Worm (Caenorhabditis elegans) whole organism, mixed stage, embryonic: ENCODE results near the gene T15B12.2.

ENCODE experiments used
- M03D4.4 ChIP-seq: sonication (generic microtip); optimal IDR thresholded peaks from 2 replicates; lab custom pipeline; 2017; ENCODE audit warnings: mild to moderate bottlenecking, missing genetic modification characterization, missing compliant biosample characterization
- bed-3 ChIP-seq: fragments of 200-800 bp; sonication (Bioruptor generic); optimal IDR thresholded peaks from 3 replicates; lab custom pipeline; 2018; ENCODE audit warnings: mild to moderate bottlenecking, missing genetic modification characterization, moderate library complexity, missing compliant biosample characterization
- blmp-1 ChIP-seq: fragments of 150-350 bp; optimal IDR thresholded peaks from 2 replicates; lab custom pipeline; 2014; ENCODE audit warnings: missing biosample characterization, missing genetic modification characterization
- ceh-39 ChIP-seq: fragments of 150-350 bp; optimal IDR thresholded peaks from 2 replicates; lab custom pipeline; 2014; ENCODE audit warnings: missing biosample characterization, missing genetic modification characterization
- ceh-43 ChIP-seq: fragments of 200-800 bp; sonication (Bioruptor generic); optimal IDR thresholded peaks from 2 replicates; lab custom pipeline; 2018; ENCODE audit warnings: mild to moderate bottlenecking, missing genetic modification characterization, moderate library complexity, missing compliant biosample characterization
- ceh-83 ChIP-seq: fragments of 200-800 bp; sonication (Bioruptor generic); optimal IDR thresholded peaks from 2 replicates; lab custom pipeline; 2018; ENCODE audit warnings: mild to moderate bottlenecking, missing genetic modification characterization, missing compliant biosample characterization
- ces-1 ChIP-seq: fragments of 150-350 bp; optimal IDR thresholded peaks from 2 replicates; lab custom pipeline; 2014; ENCODE audit warnings: missing biosample characterization, missing genetic modification reagents, missing genetic modification characterization
- cnd-1 ChIP-seq: fragments of 200-800 bp; sonication (Bioruptor generic); optimal IDR thresholded peaks from 2 replicates; lab custom pipeline; 2018; ENCODE audit warnings: mild to moderate bottlenecking, missing genetic modification characterization, missing compliant biosample characterization
- drap-1 ChIP-seq: fragments of 200-800 bp; sonication (Bioruptor generic); optimal IDR thresholded peaks from 3 replicates; lab custom pipeline; 2018; ENCODE audit warnings: mild to moderate bottlenecking, missing genetic modification characterization, missing compliant biosample characterization
- elt-1 ChIP-seq: sonication (generic microtip); optimal IDR thresholded peaks from 2 replicates; lab custom pipeline; 2017; ENCODE audit warnings: missing genetic modification characterization, mild to moderate bottlenecking, missing compliant biosample characterization, antibody characterized with exemption, moderate library complexity, borderline replicate concordance; ENCODE audit not compliant: insufficient read depth
- elt-3 ChIP-seq: fragments of 150-350 bp; optimal IDR thresholded peaks from 2 replicates; lab custom pipeline; 2014; ENCODE audit warnings: missing biosample characterization, missing genetic modification characterization
- flh-1 ChIP-seq: fragments of 200-800 bp; sonication (Bioruptor generic); optimal IDR thresholded peaks from 2 replicates; lab custom pipeline; 2018; ENCODE audit warnings: mild to moderate bottlenecking, missing genetic modification characterization, moderate library complexity, missing compliant biosample characterization
- ham-2 ChIP-seq: fragments of 200-800 bp; sonication (Bioruptor generic); optimal IDR thresholded peaks from 2 replicates; lab custom pipeline; 2018; ENCODE audit warnings: mild to moderate bottlenecking, missing genetic modification characterization, missing compliant biosample characterization
- hlh-1 ChIP-seq: fragments of 150-350 bp; optimal IDR thresholded peaks from 2 replicates; lab custom pipeline; 2014; ENCODE audit warnings: missing biosample characterization, missing genetic modification reagents, missing genetic modification characterization
- lin-13 ChIP-seq: fragments of 150-350 bp; optimal IDR thresholded peaks from 2 replicates; lab custom pipeline; 2014; ENCODE audit warnings: missing biosample characterization, missing genetic modification characterization
- lin-32 ChIP-seq: fragments of 200-800 bp; sonication (Bioruptor generic); optimal IDR thresholded peaks from 2 replicates; lab custom pipeline; 2018; ENCODE audit warnings: mild to moderate bottlenecking, missing genetic modification characterization, missing compliant biosample characterization
- lsy-2 ChIP-seq: fragments of 150-350 bp; optimal IDR thresholded peaks from 2 replicates; lab custom pipeline; 2014; ENCODE audit warnings: missing biosample characterization, missing genetic modification characterization
- mab-5 ChIP-seq: fragments of 150-350 bp; optimal IDR thresholded peaks from 2 replicates; lab custom pipeline; 2014; ENCODE audit warnings: missing biosample characterization, missing genetic modification characterization
- mep-1 ChIP-seq: fragments of 150-350 bp; optimal IDR thresholded peaks from 2 replicates; lab custom pipeline; 2017; ENCODE audit warnings: missing biosample characterization, missing genetic modification reagents, missing genetic modification characterization, inconsistent platforms
- mls-2 ChIP-seq: sonication (generic microtip); optimal IDR thresholded peaks from 2 replicates; lab custom pipeline; 2016; ENCODE audit warnings: mild to moderate bottlenecking, missing genetic modification characterization, moderate library complexity, missing compliant biosample characterization
- nhr-12 ChIP-seq: fragments of 150-350 bp; optimal IDR thresholded peaks from 2 replicates; lab custom pipeline; 2014; ENCODE audit warnings: missing biosample characterization, missing genetic modification characterization
- nhr-2 ChIP-seq: fragments of 150-350 bp; optimal IDR thresholded peaks from 2 replicates; lab custom pipeline; 2014; ENCODE audit warnings: missing biosample characterization, missing genetic modification characterization
- nhr-237 ChIP-seq: fragments of 150-350 bp; optimal IDR thresholded peaks from 2 replicates; lab custom pipeline; 2014; ENCODE audit warnings: missing biosample characterization, missing genetic modification characterization
- nhr-28 ChIP-seq: fragments of 150-350 bp; optimal IDR thresholded peaks from 2 replicates; lab custom pipeline; 2014; ENCODE audit warnings: missing biosample characterization, missing genetic modification characterization
- nhr-76 ChIP-seq: sonication (generic microtip); optimal IDR thresholded peaks from 2 replicates; lab custom pipeline; 2017; ENCODE audit warnings: missing biosample characterization, missing genetic modification characterization
- pha-4 ChIP-seq: fragments of 150-350 bp; optimal IDR thresholded peaks from 2 replicates; lab custom pipeline; 2018; ENCODE audit warnings: missing biosample characterization, missing genetic modification reagents, missing genetic modification characterization
- sem-2 ChIP-seq: fragments of 200-800 bp; sonication (Bioruptor generic); optimal IDR thresholded peaks from 2 replicates; lab custom pipeline; 2018; ENCODE audit warnings: mild to moderate bottlenecking, missing genetic modification characterization, missing compliant biosample characterization
- snpc-4 ChIP-seq: fragments of 150-350 bp; optimal IDR thresholded peaks from 2 replicates; lab custom pipeline; 2014; ENCODE audit warnings: missing biosample characterization, missing genetic modification characterization
- sptf-1 ChIP-seq: sonication (generic microtip); optimal IDR thresholded peaks from 2 replicates; lab custom pipeline; 2017; ENCODE audit warnings: mild to moderate bottlenecking, missing genetic modification characterization, moderate library complexity, missing compliant biosample characterization
- tbx-8 ChIP-seq: fragments of 200-800 bp; sonication (Bioruptor generic); optimal IDR thresholded peaks from 2 replicates; lab custom pipeline; 2018; ENCODE audit warnings: mild to moderate bottlenecking, missing genetic modification characterization, moderate library complexity, missing compliant biosample characterization
- unc-120 ChIP-seq: sonication (generic microtip); optimal IDR thresholded peaks from 2 replicates; lab custom pipeline; 2017; ENCODE audit warnings: missing genetic modification characterization, missing compliant biosample characterization; ENCODE audit not compliant: poor library complexity, severe bottlenecking
- unc-39 ChIP-seq: fragments of 150-350 bp; optimal IDR thresholded peaks from 2 replicates; lab custom pipeline; 2014; ENCODE audit warnings: missing biosample characterization, missing genetic modification characterization
- unc-62 ChIP-seq: fragments of 150-350 bp; optimal IDR thresholded peaks from 2 replicates; lab custom pipeline; 2014; ENCODE audit warnings: missing biosample characterization, missing genetic modification reagents, missing genetic modification characterization
- zip-8 ChIP-seq: fragments of 150-350 bp; optimal IDR thresholded peaks from 2 replicates; lab custom pipeline; 2014; ENCODE audit warnings: missing biosample characterization, missing genetic modification characterization
- ztf-11 ChIP-seq: fragments of 150-350 bp; optimal IDR thresholded peaks from 2 replicates; lab custom pipeline; 2014; ENCODE audit warnings: missing biosample characterization, missing genetic modification characterization

The T15B12.2 gene

ce11 chrIII:5301786-5302268 lies at the start of gene T15B12.2, which contains the start of gene F52C9.5:
Gene T15B12.2, minus strand, starts transcription at chrIII:5301886.
Gene F52C9.5, plus strand, starts transcription at chrIII:5302218.
- TF ChIP-seq tbx-8: no peak

DNA sequence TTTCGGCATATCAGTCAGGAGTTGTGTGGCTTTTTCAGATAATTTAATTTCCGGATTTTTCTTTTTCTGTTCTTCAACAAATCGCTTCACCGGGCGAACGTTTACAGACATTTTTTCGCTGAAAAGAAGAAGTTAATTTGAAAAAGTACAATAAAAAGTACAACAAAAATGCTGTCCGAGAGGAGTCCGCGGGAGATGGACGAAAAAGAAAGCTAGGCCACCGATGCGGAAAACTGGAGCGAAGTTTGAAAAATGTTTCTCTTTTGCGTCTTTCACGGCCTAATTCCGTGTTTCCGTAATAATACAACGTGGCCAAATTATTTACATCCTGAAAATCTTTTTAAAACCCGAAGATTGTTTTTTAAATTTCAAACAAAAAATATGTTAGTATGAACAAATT lies 47.6 kb upstream of the T15B12.2 start, which contains the start of gene thoc-5:
Gene thoc-5 (minus strand): TSS at position 152 of the 400 bp plus-strand sequence.
- no peak for TF ChIP-seq zip-8 (tag; lab: Kevin White, UChicago)
- TF ChIP-seq ces-1 (GFP tag; lab: Kevin White, UChicago): peak; percentile 21
- no peak for TF ChIP-seq drap-1 (GFP tag; lab: Kevin White, UChicago)
- no peak for TF ChIP-seq unc-120
- TF ChIP-seq lin-13 (tag; lab: Kevin White, UChicago): peak; percentile 27
- TF ChIP-seq flh-1: no peak
- no peak for TF ChIP-seq tbx-8
- TF ChIP-seq mep-1 (tag; lab: Kevin White, UChicago): peak; percentile 61
- TF ChIP-seq nhr-237: peak; percentile 50
- no peak for TF ChIP-seq blmp-1 (tag; lab: Kevin White, UChicago)
- TF ChIP-seq nhr-76 (tag; lab: Kevin White, UChicago): no peak
- TF ChIP-seq ceh-83: no peak
- peak; percentile 67 for TF ChIP-seq lsy-2 (tag; lab: Kevin White, UChicago)
- TF ChIP-seq M03D4.4 (tag; lab: Kevin White, UChicago): no peak
- no peak for TF ChIP-seq nhr-12 (tag; lab: Kevin White, UChicago)
- peak; percentile 7 for TF ChIP-seq cnd-1 (tag; lab: Kevin White, UChicago)
- no peak for TF ChIP-seq ham-2 (GFP tag; lab: Kevin White, UChicago)
- TF ChIP-seq snpc-4 (tag; lab: Kevin White, UChicago): no peak
- TF ChIP-seq mls-2 (tag; lab: Kevin White, UChicago): peak; percentile 33
- TF ChIP-seq elt-1 (tag; lab: Kevin White, UChicago): no peak
- TF ChIP-seq bed-3 (GFP tag; lab: Kevin White, UChicago): no peak
- no peak for TF ChIP-seq unc-62 (GFP tag; lab: Kevin White, UChicago)
- TF ChIP-seq ceh-43 (GFP tag; lab: Kevin White, UChicago): no peak
- TF ChIP-seq nhr-28: no peak
- no peak for TF ChIP-seq sem-2 (GFP tag; lab: Kevin White, UChicago)
- no peak for TF ChIP-seq elt-3 (tag; lab: Kevin White, UChicago)
- TF ChIP-seq pha-4 (tag; lab: Kevin White, UChicago): no peak
- TF ChIP-seq ztf-11 (tag; lab: Kevin White, UChicago): no peak
- TF ChIP-seq ceh-39 (tag; lab: Kevin White, UChicago): no peak
- peak; percentile 70 for TF ChIP-seq sptf-1 (tag; lab: Kevin White, UChicago)
- no peak for TF ChIP-seq lin-32 (GFP tag; lab: Kevin White, UChicago)
- no peak for TF ChIP-seq mab-5
- TF ChIP-seq hlh-1: no peak
- TF ChIP-seq unc-39 (tag; lab: Kevin White, UChicago): no peak
- TF ChIP-seq nhr-2 (tag; lab: Kevin White, UChicago): no peak

DNA sequence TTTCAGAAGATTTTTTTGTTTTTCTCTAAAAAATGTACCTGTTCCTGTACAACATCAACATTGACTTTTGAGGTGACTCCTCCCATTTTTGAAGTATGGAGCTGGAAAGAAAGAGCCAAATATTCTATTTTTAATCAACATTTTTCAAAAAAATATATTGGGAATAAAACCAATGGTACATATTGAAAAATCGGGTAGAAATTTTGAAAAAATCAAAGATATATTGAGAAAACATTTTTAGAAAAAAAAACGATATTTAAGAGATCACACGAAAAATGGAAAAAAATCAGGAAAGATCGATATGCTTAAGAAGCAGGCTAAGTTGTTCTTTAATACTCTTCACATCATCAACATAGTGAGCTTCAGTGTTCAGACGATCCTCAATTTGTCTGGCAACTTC lies 44.3 kb upstream of the T15B12.2 start, which contains the start of gene glrx-21:
Gene glrx-21 (minus strand): TSS at position 101 of the 400 bp plus-strand sequence.
- no peak for TF ChIP-seq unc-120

- TF ChIP-seq ham-2 (GFP tag; lab: Kevin White, UChicago) (no peak), ceh-43 (GFP tag; lab: Kevin White, UChicago) (no peak), zip-8 (tag; lab: Kevin White, UChicago) (peak; percentile 90)
Measured at ce11 chrIII:5344561-5344960, 42.9 kb upstream of the T15B12.2 start.
